Fruit fly (Drosophila melanogaster) whole organism, pupa: Measurements from ENCODE around the gene kst.

Source experiments
- CG10348 ChIP-seq: fragments of 200-800 bp; sonication (Bioruptor generic); IDR thresholded peaks from 2 replicates; pipeline ENCODE4 v1.3.6; 2022; ENCODE audit warnings: missing biosample characterization, missing genetic modification characterization
- CG12605 ChIP-seq: fragments of 200-800 bp; sonication (Bioruptor generic); IDR thresholded peaks from 2 replicates; pipeline ENCODE4 v1.3.6; 2022; ENCODE audit warnings: missing biosample characterization, missing genetic modification characterization
- CG13204 ChIP-seq: fragments of 200-800 bp; sonication (Bioruptor generic); optimal IDR thresholded peaks from 2 replicates; lab custom pipeline; 2018; ENCODE audit warnings: missing biosample characterization, mild to moderate bottlenecking, missing genetic modification characterization, moderate library complexity
- CG14655 ChIP-seq: fragments of 200-800 bp; sonication (Bioruptor generic); optimal IDR thresholded peaks from 3 replicates; lab custom pipeline; 2017; ENCODE audit warnings: mild to moderate bottlenecking, missing biosample characterization, missing genetic modification reagents, missing genetic modification characterization
- CG15710 ChIP-seq: fragments of 200-800 bp; sonication (Bioruptor generic); optimal IDR thresholded peaks from 2 replicates; lab custom pipeline; 2018; ENCODE audit warnings: missing biosample characterization, mild to moderate bottlenecking, missing genetic modification characterization, moderate library complexity
- CG17806 ChIP-seq: fragments of 200-800 bp; sonication (Bioruptor generic); optimal IDR thresholded peaks from 2 replicates; lab custom pipeline; 2018; ENCODE audit warnings: missing biosample characterization, mild to moderate bottlenecking, missing genetic modification characterization, moderate library complexity
- CG32121 ChIP-seq: fragments of 200-800 bp; sonication (Bioruptor generic); IDR thresholded peaks from 2 replicates; pipeline ENCODE4 v1.3.6; 2022; ENCODE audit warnings: missing biosample characterization, missing genetic modification characterization
- CG34367 ChIP-seq: fragments of 200-800 bp; sonication (Bioruptor generic); optimal IDR thresholded peaks from 2 replicates; lab custom pipeline; 2018; ENCODE audit warnings: missing biosample characterization, mild to moderate bottlenecking, missing genetic modification characterization
- CG4496 ChIP-seq: fragments of 200-800 bp; sonication (Bioruptor generic); IDR thresholded peaks from 3 replicates; pipeline ENCODE4 v1.3.6; 2022; ENCODE audit warnings: missing biosample characterization, missing genetic modification characterization
- CG8159 ChIP-seq: fragments of 200-800 bp; sonication (Bioruptor generic); optimal IDR thresholded peaks from 3 replicates; lab custom pipeline; 2018; ENCODE audit warnings: missing biosample characterization, mild to moderate bottlenecking, missing genetic modification characterization, moderate library complexity
- CG8301 ChIP-seq: fragments of 200-800 bp; sonication (Bioruptor generic); optimal IDR thresholded peaks from 2 replicates; lab custom pipeline; 2018; ENCODE audit warnings: missing biosample characterization, mild to moderate bottlenecking, missing genetic modification characterization
- CG9948 ChIP-seq: fragments of 200-800 bp; sonication (Bioruptor generic); optimal IDR thresholded peaks from 2 replicates; lab custom pipeline; 2018; ENCODE audit warnings: missing biosample characterization, mild to moderate bottlenecking, missing genetic modification characterization, moderate library complexity
- D1 ChIP-seq: fragments of 200-800 bp; sonication (Bioruptor generic); optimal IDR thresholded peaks from 2 replicates; lab custom pipeline; 2018; ENCODE audit warnings: missing biosample characterization, mild to moderate bottlenecking, missing genetic modification characterization, moderate library complexity
- EcR ChIP-seq: fragments of 200-800 bp; sonication (Bioruptor generic); optimal IDR thresholded peaks from 3 replicates; lab custom pipeline; 2019; ENCODE audit warnings: missing biosample characterization, missing genetic modification characterization, mild to moderate bottlenecking, moderate library complexity, missing genetic modification reagents
- Ets98B ChIP-seq: fragments of 200-800 bp; sonication (Bioruptor generic); IDR thresholded peaks from 2 replicates; pipeline ENCODE4 v1.3.6; 2022; ENCODE audit warnings: missing biosample characterization, missing genetic modification characterization
- Pif1A ChIP-seq: fragments of 200-800 bp; sonication (Bioruptor generic); optimal IDR thresholded peaks from 3 replicates; lab custom pipeline; 2016; ENCODE audit warnings: missing biosample characterization, missing genetic modification characterization
- Pif1B ChIP-seq: fragments of 200-800 bp; sonication (Bioruptor generic); optimal IDR thresholded peaks from 3 replicates; lab custom pipeline; 2016; ENCODE audit warnings: missing biosample characterization, missing genetic modification characterization
- Snoo ChIP-seq: fragments of 200-800 bp; sonication (Bioruptor generic); optimal IDR thresholded peaks from 3 replicates; lab custom pipeline; 2017; ENCODE audit warnings: missing biosample characterization, mild to moderate bottlenecking, missing genetic modification characterization, inconsistent platforms
- fd96Ca ChIP-seq: fragments of 200-800 bp; sonication (Bioruptor generic); IDR thresholded peaks from 3 replicates; pipeline ENCODE4 v1.3.6; 2022; ENCODE audit warnings: missing biosample characterization, missing genetic modification characterization
- gl ChIP-seq: fragments of 200-800 bp; sonication (Bioruptor generic); optimal IDR thresholded peaks from 2 replicates; lab custom pipeline; 2018; ENCODE audit warnings: missing biosample characterization, mild to moderate bottlenecking, missing genetic modification characterization
- rn ChIP-seq: fragments of 200-800 bp; sonication (Bioruptor generic); IDR thresholded peaks from 2 replicates; pipeline ENCODE4 v1.3.6; 2022; ENCODE audit warnings: missing biosample characterization, missing genetic modification characterization

kst gene

dm6 chr3L:3335688-3336087 lies 972 bp upstream of the kst start, which contains the start of gene Drsl1:
Gene Drsl1, minus strand, starts transcription at chr3L:3335788.
- TF ChIP-seq fd96Ca (GFP tag; lab: Robert Waterston, UW) (no peak), rn (GFP tag; lab: Robert Waterston, UW) (no peak), Ets98B (no peak), CG12605 (no peak), CG15710 (no peak), Pif1B (GFP tag; lab: Kevin White, UChicago) (no peak), CG10348 (GFP tag; lab: Robert Waterston, UW) (no peak), gl (tag; lab: Kevin White, UChicago) (no peak), CG4496 (no peak)

dm6 chr3L:3337345-3337928 lies 777 bp downstream of the kst start:
- TF ChIP-seq CG32121 (GFP tag; lab: Robert Waterston, UW) (no peak), EcR (GFP tag; lab: Kevin White, UChicago) (peak; percentile 17)

- TF ChIP-seq Pif1B (GFP tag; lab: Kevin White, UChicago) (no peak), CG4496 (no peak; the same call in 2 of the 3 replicates), CG15710 (peak; percentile 70), CG9948 (tag; lab: Kevin White, UChicago) (peak; percentile 55), fd96Ca (GFP tag; lab: Robert Waterston, UW) (no peak), EcR (GFP tag; lab: Kevin White, UChicago) (peak; percentile 70), CG17806 (tag; lab: Kevin White, UChicago) (peak; percentile 43), CG8301 (tag; lab: Kevin White, UChicago) (peak; percentile 27), D1 (tag; lab: Kevin White, UChicago) (no peak), CG34367 (peak; percentile 31), Pif1A (GFP tag; lab: Kevin White, UChicago) (no peak), CG13204 (GFP tag; lab: Kevin White, UChicago) (peak; percentile 35), rn (GFP tag; lab: Robert Waterston, UW) (no peak), CG12605 (no peak), gl (tag; lab: Kevin White, UChicago) (no peak), CG14655 (GFP tag; lab: Kevin White, UChicago) (no peak), CG32121 (GFP tag; lab: Robert Waterston, UW) (no peak), Ets98B (no peak), Snoo (tag; lab: Kevin White, UChicago) (no peak), CG10348 (GFP tag; lab: Robert Waterston, UW) (no peak), CG8159 (peak; percentile 62)
These were observed 1.6 kb downstream of the kst start for dm6 chr3L:3338028-3338855.

dm6 chr3L:3338882-3339590 lies 2.4 kb downstream of the kst start:
- peak; percentile 55 for TF ChIP-seq CG32121 (GFP tag; lab: Robert Waterston, UW)
- peak; percentile 33; the same call in 1 of the 3 replicates for TF ChIP-seq CG4496
- no peak for TF ChIP-seq D1 (tag; lab: Kevin White, UChicago)
- peak; percentile 65 for TF ChIP-seq CG15710
- peak; percentile 55 for TF ChIP-seq Pif1A (GFP tag; lab: Kevin White, UChicago)
- no peak for TF ChIP-seq CG13204 (GFP tag; lab: Kevin White, UChicago)
- TF ChIP-seq CG17806 (tag; lab: Kevin White, UChicago) = peak; percentile 78
- peak; percentile 53 for TF ChIP-seq gl (tag; lab: Kevin White, UChicago)
- TF ChIP-seq CG14655 (GFP tag; lab: Kevin White, UChicago) = peak; percentile 89
- peak; percentile 47 for TF ChIP-seq Ets98B
- no peak for TF ChIP-seq CG10348 (GFP tag; lab: Robert Waterston, UW)
- TF ChIP-seq CG8159 = peak; percentile 83
- TF ChIP-seq fd96Ca (GFP tag; lab: Robert Waterston, UW) = peak; percentile 39; the same call in 2 of the 3 replicates
- TF ChIP-seq CG9948 (tag; lab: Kevin White, UChicago) = peak; percentile 63
- TF ChIP-seq CG34367 = peak; percentile 11
- no peak for TF ChIP-seq Snoo (tag; lab: Kevin White, UChicago)
- no peak for TF ChIP-seq rn (GFP tag; lab: Robert Waterston, UW)
- TF ChIP-seq Pif1B (GFP tag; lab: Kevin White, UChicago) = peak; percentile 17
- TF ChIP-seq CG12605 = peak; percentile 66
- no peak for TF ChIP-seq EcR (GFP tag; lab: Kevin White, UChicago)
- TF ChIP-seq CG8301 (tag; lab: Kevin White, UChicago) = peak; percentile 83

- TF ChIP-seq rn (GFP tag; lab: Robert Waterston, UW) (no peak), CG12605 (no peak), CG32121 (GFP tag; lab: Robert Waterston, UW) (no peak), CG10348 (GFP tag; lab: Robert Waterston, UW) (no peak), CG14655 (GFP tag; lab: Kevin White, UChicago) (no peak), CG34367 (no peak), CG17806 (tag; lab: Kevin White, UChicago) (no peak), Pif1A (GFP tag; lab: Kevin White, UChicago) (no peak)
These were observed 3.1 kb downstream of the kst start for dm6 chr3L:3339695-3340226.
